Worm (Caenorhabditis elegans) whole organism, young adult: ENCODE results near the gene T22F3.12.

ENCODE experiments used
- B0035.1 ChIP-seq: sonication (generic microtip); optimal IDR thresholded peaks from 2 replicates; lab custom pipeline; 2016; ENCODE audit warnings: missing genetic modification characterization, mild to moderate bottlenecking, missing compliant biosample characterization, missing genotype, missing genetic modification reagents
- B0261.1 ChIP-seq: sonication (generic microtip); optimal IDR thresholded peaks from 2 replicates; lab custom pipeline; 2016; ENCODE audit warnings: mild to moderate bottlenecking, missing genetic modification characterization, moderate library complexity, missing compliant biosample characterization
- C06A6.2 ChIP-seq: fragments of 200-800 bp; sonication (Bioruptor generic); conservative IDR thresholded peaks from 2 replicates; pipeline ENCODE4 v1.3.6; 2022; ENCODE audit warnings: missing genetic modification characterization, missing compliant biosample characterization
- D2030.7 ChIP-seq: fragments of 200-800 bp; sonication (Bioruptor generic); IDR thresholded peaks from 2 replicates; pipeline ENCODE4 v1.3.6; 2022; ENCODE audit warnings: missing genetic modification reagents, missing genetic modification characterization, missing compliant biosample characterization
- F33H1.4 ChIP-seq: fragments of 200-800 bp; sonication (Bioruptor generic); IDR thresholded peaks from 2 replicates; pipeline ENCODE4 v1.3.6; 2022; ENCODE audit warnings: missing genetic modification reagents, missing genetic modification characterization, missing compliant biosample characterization
- F37B4.10 ChIP-seq: fragments of 200-800 bp; sonication (Bioruptor generic); IDR thresholded peaks from 2 replicates; pipeline ENCODE4 v1.3.6; 2022; ENCODE audit warnings: missing genetic modification characterization, missing compliant biosample characterization
- F52B5.7 ChIP-seq: sonication (generic microtip); optimal IDR thresholded peaks from 2 replicates; lab custom pipeline; 2016; ENCODE audit warnings: mild to moderate bottlenecking, missing genetic modification characterization, missing compliant biosample characterization
- T26A5.8 ChIP-seq: sonication (generic microtip); optimal IDR thresholded peaks from 2 replicates; lab custom pipeline; 2016; ENCODE audit warnings: missing genetic modification characterization, missing compliant biosample characterization
- Y56A3A.18 ChIP-seq: fragments of 200-800 bp; sonication (Bioruptor generic); IDR thresholded peaks from 2 replicates; pipeline ENCODE4 v1.3.6; 2022; ENCODE audit warnings: missing genetic modification reagents, missing genetic modification characterization, missing compliant biosample characterization
- Y79H2A.3 ChIP-seq: fragments of 200-800 bp; sonication (Bioruptor generic); conservative IDR thresholded peaks from 2 replicates; pipeline ENCODE4 v1.3.6; 2022; ENCODE audit warnings: missing genetic modification reagents, missing genetic modification characterization, missing compliant biosample characterization
- aptf-2 ChIP-seq: fragments of 200-800 bp; sonication (Bioruptor generic); conservative IDR thresholded peaks from 2 replicates; pipeline ENCODE4 v1.3.6; 2022; ENCODE audit warnings: missing genetic modification reagents, missing genetic modification characterization, missing compliant biosample characterization
- aptf-3 ChIP-seq: fragments of 200-800 bp; sonication (Bioruptor generic); IDR thresholded peaks from 2 replicates; pipeline ENCODE4 v1.3.6; 2022; ENCODE audit warnings: missing genetic modification characterization, missing compliant biosample characterization
- atf-7 ChIP-seq: sonication (generic microtip); optimal IDR thresholded peaks from 2 replicates; lab custom pipeline; 2017; ENCODE audit warnings: mild to moderate bottlenecking, missing genetic modification characterization, missing compliant biosample characterization
- athp-1 ChIP-seq: sonication (generic microtip); optimal IDR thresholded peaks from 2 replicates; lab custom pipeline; 2017; ENCODE audit warnings: mild to moderate bottlenecking, missing genetic modification characterization, missing compliant biosample characterization
- attf-3 ChIP-seq: fragments of 200-800 bp; sonication (Bioruptor generic); conservative IDR thresholded peaks from 2 replicates; pipeline ENCODE4 v1.3.6; 2022; ENCODE audit warnings: missing genetic modification reagents, missing genetic modification characterization, missing compliant biosample characterization
- attf-6 ChIP-seq: fragments of 200-800 bp; sonication (Bioruptor generic); IDR thresholded peaks from 2 replicates; pipeline ENCODE4 v1.3.6; 2022; ENCODE audit warnings: missing genetic modification reagents, missing genetic modification characterization, missing compliant biosample characterization
- ceh-100 ChIP-seq: fragments of 200-800 bp; sonication (Bioruptor generic); IDR thresholded peaks from 2 replicates; pipeline ENCODE4 v1.3.6; 2022; ENCODE audit warnings: missing genetic modification reagents, missing genetic modification characterization, missing compliant biosample characterization
- ceh-79 ChIP-seq: sonication (generic microtip); optimal IDR thresholded peaks from 2 replicates; lab custom pipeline; 2017; ENCODE audit warnings: mild to moderate bottlenecking, missing genetic modification characterization, missing compliant biosample characterization
- ceh-91 ChIP-seq: fragments of 200-800 bp; sonication (Bioruptor generic); IDR thresholded peaks from 2 replicates; pipeline ENCODE4 v1.3.6; 2022; ENCODE audit warnings: missing genetic modification reagents, missing genetic modification characterization, missing compliant biosample characterization
- egl-18 ChIP-seq: fragments of 200-800 bp; sonication (Bioruptor generic); IDR thresholded peaks from 2 replicates; pipeline ENCODE4 v1.3.6; 2022; ENCODE audit warnings: missing genetic modification reagents, missing genetic modification characterization, missing compliant biosample characterization
- ekl-4 ChIP-seq: fragments of 200-800 bp; sonication (Bioruptor generic); IDR thresholded peaks from 2 replicates; pipeline ENCODE4 v1.3.6; 2022; ENCODE audit warnings: missing genetic modification reagents, missing genetic modification characterization, missing compliant biosample characterization
- ets-4 ChIP-seq: fragments of 200-800 bp; sonication (Bioruptor generic); optimal IDR thresholded peaks from 2 replicates; lab custom pipeline; 2018; ENCODE audit warnings: mild to moderate bottlenecking, missing genetic modification characterization, missing compliant biosample characterization
- fkh-3 ChIP-seq: sonication (generic microtip); optimal IDR thresholded peaks from 2 replicates; lab custom pipeline; 2016; ENCODE audit warnings: mild to moderate bottlenecking, missing genetic modification characterization, missing compliant biosample characterization
- hlh-12 ChIP-seq: sonication (generic microtip); optimal IDR thresholded peaks from 2 replicates; lab custom pipeline; 2016; ENCODE audit warnings: missing genetic modification characterization, missing compliant biosample characterization
- hrde-1 ChIP-seq: sonication (generic microtip); optimal IDR thresholded peaks from 2 replicates; lab custom pipeline; 2016; ENCODE audit warnings: missing genetic modification characterization, mild to moderate bottlenecking, missing compliant biosample characterization, moderate library complexity, missing genotype, missing genetic modification reagents, borderline replicate concordance
- lag-1 ChIP-seq: fragments of 200-800 bp; sonication (Bioruptor generic); IDR thresholded peaks from 2 replicates; pipeline ENCODE4 v1.3.6; 2022; ENCODE audit warnings: missing genetic modification reagents, missing genetic modification characterization, missing compliant biosample characterization
- lin-35 ChIP-seq, 3 experiments: fragments of 150-350 bp in 2 of 3; sonication (generic microtip) in 1 of 3; optimal IDR thresholded peaks; 2 replicates each; lab custom pipeline; 2014 to 2018; ENCODE audit warnings: missing biosample characterization in 3 of 3, missing genetic modification characterization in 3 of 3, missing genetic modification reagents in 3 of 3
- lin-40 ChIP-seq: sonication (generic microtip); optimal IDR thresholded peaks from 2 replicates; lab custom pipeline; 2016; ENCODE audit warnings: missing genetic modification characterization, mild to moderate bottlenecking, missing compliant biosample characterization, missing genotype, missing genetic modification reagents
- lin-54 ChIP-seq: fragments of 200-800 bp; sonication (Bioruptor generic); optimal IDR thresholded peaks from 2 replicates; lab custom pipeline; 2018; ENCODE audit warnings: mild to moderate bottlenecking, missing genetic modification characterization, missing compliant biosample characterization
- lir-1 ChIP-seq: fragments of 200-800 bp; sonication (Bioruptor generic); conservative IDR thresholded peaks from 2 replicates; pipeline ENCODE4 v1.3.6; 2022; ENCODE audit warnings: missing genetic modification reagents, missing genetic modification characterization, missing compliant biosample characterization
- madf-10 ChIP-seq: sonication (generic microtip); optimal IDR thresholded peaks from 2 replicates; lab custom pipeline; 2016; ENCODE audit warnings: mild to moderate bottlenecking, missing genetic modification characterization, missing compliant biosample characterization
- mes-4 ChIP-seq: sonication (generic microtip); optimal IDR thresholded peaks from 2 replicates; lab custom pipeline; 2016; ENCODE audit warnings: missing genotype, missing genetic modification characterization, missing compliant biosample characterization
- nfya-1 ChIP-seq: sonication (generic microtip); optimal IDR thresholded peaks from 2 replicates; lab custom pipeline; 2017; ENCODE audit warnings: antibody characterized with exemption, missing compliant biosample characterization, missing genetic modification characterization, borderline replicate concordance; ENCODE audit not compliant: insufficient read depth
- nfya-2 ChIP-seq: fragments of 200-800 bp; sonication (Bioruptor generic); IDR thresholded peaks from 2 replicates; pipeline ENCODE4 v1.3.6; 2022; ENCODE audit warnings: missing genetic modification reagents, missing genetic modification characterization, missing compliant biosample characterization
- nfyb-1 ChIP-seq: fragments of 200-800 bp; sonication (Bioruptor generic); IDR thresholded peaks from 2 replicates; pipeline ENCODE4 v1.3.6; 2022; ENCODE audit warnings: missing genetic modification reagents, missing genetic modification characterization, missing compliant biosample characterization
- pbrm-1 ChIP-seq: fragments of 200-800 bp; sonication (Bioruptor generic); IDR thresholded peaks from 2 replicates; pipeline ENCODE4 v1.3.6; 2022; ENCODE audit warnings: missing genetic modification reagents, missing genetic modification characterization, missing compliant biosample characterization
- rec-8 ChIP-seq, 2 experiments: sonication (generic microtip); optimal IDR thresholded peaks; 2 replicates each; lab custom pipeline; 2016; ENCODE audit warnings: mild to moderate bottlenecking in 2 of 2, missing genetic modification characterization in 2 of 2, missing genetic modification reagents in 2 of 2, missing genotype in 2 of 2, missing biosample characterization in 1 of 2, missing compliant biosample characterization in 1 of 2, moderate library complexity in 1 of 2
- repo-1 ChIP-seq: sonication (generic microtip); optimal IDR thresholded peaks from 2 replicates; lab custom pipeline; 2017; ENCODE audit warnings: mild to moderate bottlenecking, missing genetic modification characterization, missing compliant biosample characterization
- sdz-38 ChIP-seq: sonication (generic microtip); optimal IDR thresholded peaks from 2 replicates; lab custom pipeline; 2016; ENCODE audit warnings: missing genotype, missing genetic modification characterization, missing compliant biosample characterization
- snpc-1.1 ChIP-seq: sonication (generic microtip); optimal IDR thresholded peaks from 2 replicates; lab custom pipeline; 2017; ENCODE audit warnings: missing genetic modification characterization, mild to moderate bottlenecking, missing compliant biosample characterization, antibody characterized with exemption, moderate library complexity, missing genotype, missing genetic modification reagents; ENCODE audit not compliant: insufficient read depth
- snpc-4 ChIP-seq, 5 experiments: fragments of 150-350 bp in 1 of 5; sonication (generic microtip) in 4 of 5; optimal IDR thresholded peaks; 2 replicates each; lab custom pipeline; 2014 to 2018; ENCODE audit warnings: missing genetic modification characterization in 5 of 5, missing biosample characterization in 3 of 5, antibody characterized with exemption in 2 of 5, mild to moderate bottlenecking in 2 of 5, missing compliant biosample characterization in 2 of 5, missing genotype in 2 of 5, moderate library complexity in 2 of 5, missing genetic modification reagents in 1 of 5
- somi-1 ChIP-seq: fragments of 200-800 bp; sonication (Bioruptor generic); optimal IDR thresholded peaks from 2 replicates; lab custom pipeline; 2018; ENCODE audit warnings: mild to moderate bottlenecking, missing genetic modification characterization, missing compliant biosample characterization
- tbx-9 ChIP-seq: sonication (generic microtip); optimal IDR thresholded peaks from 2 replicates; lab custom pipeline; 2016; ENCODE audit warnings: borderline replicate concordance, missing genetic modification characterization, inconsistent platforms, missing compliant biosample characterization
- xnd-1 ChIP-seq: sonication (generic microtip); optimal IDR thresholded peaks from 2 replicates; lab custom pipeline; 2016; ENCODE audit warnings: missing genotype, missing genetic modification reagents, missing genetic modification characterization, missing compliant biosample characterization
- zim-3 ChIP-seq: sonication (generic microtip); optimal IDR thresholded peaks from 2 replicates; lab custom pipeline; 2017; ENCODE audit warnings: mild to moderate bottlenecking, missing genetic modification characterization, moderate library complexity, missing compliant biosample characterization
- ztf-18 ChIP-seq: sonication (generic microtip); optimal IDR thresholded peaks from 2 replicates; lab custom pipeline; 2016; ENCODE audit warnings: missing genotype, mild to moderate bottlenecking, missing genetic modification characterization, missing compliant biosample characterization
- ztf-22 ChIP-seq: fragments of 200-800 bp; sonication (Bioruptor generic); optimal IDR thresholded peaks from 2 replicates; lab custom pipeline; 2018; ENCODE audit warnings: mild to moderate bottlenecking, missing genetic modification characterization, moderate library complexity, missing compliant biosample characterization
- ztf-28 ChIP-seq: fragments of 200-800 bp; sonication (Bioruptor generic); IDR thresholded peaks from 2 replicates; pipeline ENCODE4 v1.3.6; 2022; ENCODE audit warnings: missing genetic modification reagents, missing genetic modification characterization, missing compliant biosample characterization

Gene T22F3.12

DNA sequence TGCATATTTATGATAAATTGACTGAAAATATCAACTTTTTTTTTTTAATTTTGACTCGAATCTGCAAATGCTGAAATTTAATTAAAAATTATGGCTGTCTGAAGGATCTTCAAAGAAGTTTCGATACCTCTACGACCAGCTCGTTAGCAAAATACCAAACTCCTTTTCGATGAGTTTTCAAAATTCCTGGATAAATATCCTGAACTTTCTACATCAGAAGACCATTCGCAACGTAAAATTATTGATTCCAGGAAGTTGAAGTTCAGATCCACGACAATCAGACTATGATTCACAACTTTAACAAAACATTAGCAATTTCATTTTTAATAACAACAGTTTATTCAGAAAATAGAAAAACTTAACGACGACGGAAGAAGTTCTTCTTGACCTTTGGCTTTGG is 7.0 kb downstream of the T22F3.12 start (continued):
- TF ChIP-seq ekl-4 (GFP tag; lab: Robert Waterston, UW) (peak; percentile 79; the same call in 1 of the 2 replicates), Y79H2A.3 (GFP tag; lab: Robert Waterston, UW) (peak; percentile 68), lin-54 (GFP tag; lab: Kevin White, UChicago) (peak; percentile 54), mes-4 (tag; lab: Kevin White, UChicago) (no peak), aptf-2 (GFP tag; lab: Robert Waterston, UW) (no peak), tbx-9 (tag; lab: Kevin White, UChicago) (no peak), ztf-18 (tag; lab: Kevin White, UChicago) (peak; percentile 5), xnd-1 (tag; lab: Kevin White, UChicago) (peak; percentile 48), F33H1.4 (GFP tag; lab: Robert Waterston, UW) (peak; percentile 54; the same call in 1 of the 2 replicates), nfya-2 (no peak), attf-3 (GFP tag; lab: Robert Waterston, UW) (peak; percentile 19; the same call in 1 of the 2 replicates), T26A5.8 (tag; lab: Kevin White, UChicago) (no peak), D2030.7 (GFP tag; lab: Robert Waterston, UW) (peak; percentile 88), repo-1 (no peak), madf-10 (tag; lab: Kevin White, UChicago) (no peak), ceh-100 (GFP tag; lab: Robert Waterston, UW) (peak; percentile 33; the same call in 1 of the 2 replicates), lag-1 (GFP tag; lab: Robert Waterston, UW) (no peak), nfyb-1 (GFP tag; lab: Robert Waterston, UW) (peak; percentile 71), nfya-1 (tag; lab: Kevin White, UChicago) (no peak), athp-1 (tag; lab: Kevin White, UChicago) (peak; percentile 51), fkh-3 (tag; lab: Kevin White, UChicago) (no peak), attf-6 (0 out of 2 replicates have a peak, but pooled peaks have one; percentile 61), ztf-28 (no peak), Y56A3A.18 (GFP tag; lab: Robert Waterston, UW) (no peak), ets-4 (GFP tag; lab: Kevin White, UChicago) (no peak), lir-1 (GFP tag; lab: Robert Waterston, UW) (no peak), rec-8 (tag; optimal IDR thresholded peaks at IDR 0.05; lab: Kevin White, UChicago) (peak in 1 of 2 experiments; percentile 17), B0261.1 (tag; lab: Kevin White, UChicago) (peak; percentile 19), zim-3 (tag; lab: Kevin White, UChicago) (no peak), F37B4.10 (GFP tag; lab: Robert Waterston, UW) (no peak), ceh-79 (tag; lab: Kevin White, UChicago) (peak; percentile 2), ceh-91 (GFP tag; lab: Robert Waterston, UW) (no peak), B0035.1 (peak; percentile 14), sdz-38 (tag; lab: Kevin White, UChicago) (no peak), snpc-1.1 (peak; percentile 80), aptf-3 (peak; percentile 81), C06A6.2 (GFP tag; lab: Robert Waterston, UW) (no peak), egl-18 (GFP tag; lab: Robert Waterston, UW) (no peak), ztf-22 (GFP tag; lab: Kevin White, UChicago) (no peak), F52B5.7 (tag; lab: Kevin White, UChicago) (peak; percentile 9), atf-7 (tag; lab: Kevin White, UChicago) (peak; percentile 38), somi-1 (GFP tag; lab: Kevin White, UChicago) (no peak), lin-35 (GFP tag; optimal IDR thresholded peaks at IDR 0.05; lab: Kevin White, UChicago) (peak in 2 of 3 experiments; percentile 4 to 63), pbrm-1 (GFP tag; lab: Robert Waterston, UW) (peak; percentile 51), hrde-1 (peak; percentile 96), hlh-12 (tag; lab: Kevin White, UChicago) (no peak), snpc-4 (GFP tag; optimal IDR thresholded peaks at IDR 0.05; lab: Kevin White, UChicago) (peak; percentile 66), snpc-4 (tag; optimal IDR thresholded peaks at IDR 0.05; lab: Kevin White, UChicago) (peak in 2 of 4 experiments; percentile 24 to 53), lin-40 (no peak)
